Fruit fly (Drosophila melanogaster) whole organism, embryonic: ENCODE results near the gene Schip1.

ENCODE experiments used
- Aef1 ChIP-seq: fragments of 200-800 bp; sonication (Bioruptor generic); IDR thresholded peaks from 3 replicates; pipeline ENCODE4 v1.3.6; 2022; ENCODE audit warnings: missing biosample characterization, missing genetic modification characterization
- Awh ChIP-seq: fragments of 200-800 bp; sonication (Bioruptor generic); IDR thresholded peaks from 2 replicates; pipeline ENCODE4, ENCODE4 v1.3.6; 2022; ENCODE audit warnings: missing biosample characterization, missing genetic modification characterization
- CG13424 ChIP-seq: fragments of 200-800 bp; sonication (Bioruptor generic); optimal IDR thresholded peaks from 2 replicates; lab custom pipeline; 2019; ENCODE audit warnings: missing biosample characterization, mild to moderate bottlenecking, missing genetic modification characterization, moderate library complexity
- CG13624 ChIP-seq: fragments of 200-800 bp; sonication (Bioruptor generic); optimal IDR thresholded peaks from 2 replicates; lab custom pipeline; 2016; ENCODE audit warnings: missing biosample characterization, missing genetic modification characterization
- CG13775 ChIP-seq: fragments of 200-800 bp; sonication (Bioruptor generic); optimal IDR thresholded peaks from 3 replicates; lab custom pipeline; 2017; ENCODE audit warnings: missing biosample characterization, mild to moderate bottlenecking, missing genetic modification characterization
- CG14014 ChIP-seq: fragments of 200-800 bp; sonication (Bioruptor generic); IDR thresholded peaks from 2 replicates; pipeline ENCODE4 v1.3.6; 2022; ENCODE audit warnings: missing biosample characterization, missing genetic modification characterization
- CG14441 ChIP-seq: fragments of 200-800 bp; sonication (Bioruptor generic); IDR thresholded peaks from 2 replicates; pipeline ENCODE4 v1.3.6; 2022; ENCODE audit warnings: missing biosample characterization, missing genetic modification characterization
- CG16813 ChIP-seq: fragments of 200-800 bp; sonication (Bioruptor generic); IDR thresholded peaks from 3 replicates; pipeline ENCODE4 v1.3.6; 2022; ENCODE audit warnings: missing biosample characterization, missing genetic modification characterization; ENCODE audit not compliant: partially characterized antibody
- CG17802 ChIP-seq: fragments of 200-800 bp; sonication (Bioruptor generic); optimal IDR thresholded peaks from 2 replicates; lab custom pipeline; 2018; ENCODE audit warnings: missing biosample characterization, mild to moderate bottlenecking, missing genetic modification characterization, moderate library complexity
- CG31441 ChIP-seq: fragments of 200-800 bp; sonication (Bioruptor generic); IDR thresholded peaks from 2 replicates; pipeline ENCODE4 v1.3.6; 2022; ENCODE audit warnings: missing biosample characterization, missing genetic modification characterization
- CG3163 ChIP-seq: fragments of 200-800 bp; sonication (Bioruptor generic); optimal IDR thresholded peaks from 3 replicates; lab custom pipeline; 2016; ENCODE audit warnings: missing biosample characterization, missing genetic modification characterization
- CG32767 ChIP-seq: fragments of 200-800 bp; sonication (Bioruptor generic); IDR thresholded peaks from 2 replicates; pipeline ENCODE4 v1.3.6; 2022; ENCODE audit warnings: missing biosample characterization, missing genetic modification characterization
- CG3407 ChIP-seq: fragments of 200-800 bp; sonication (Bioruptor generic); optimal IDR thresholded peaks from 2 replicates; lab custom pipeline; 2018; ENCODE audit warnings: missing biosample characterization, mild to moderate bottlenecking, missing genetic modification characterization
- CG34422 ChIP-seq: fragments of 200-800 bp; sonication (Bioruptor generic); IDR thresholded peaks from 3 replicates; pipeline ENCODE4 v1.3.6; 2022; ENCODE audit warnings: missing biosample characterization, missing genetic modification characterization
- CG7372 ChIP-seq: fragments of 200-800 bp; sonication (Bioruptor generic); IDR thresholded peaks from 2 replicates; pipeline ENCODE4 v1.3.6; 2022; ENCODE audit warnings: missing biosample characterization, missing genetic modification characterization
- CG8359 ChIP-seq: fragments of 200-800 bp; sonication (Bioruptor generic); optimal IDR thresholded peaks from 2 replicates; lab custom pipeline; 2017; ENCODE audit warnings: missing biosample characterization, mild to moderate bottlenecking, missing genetic modification characterization, borderline replicate concordance
- CG8388 ChIP-seq: fragments of 200-800 bp; sonication (Bioruptor generic); optimal IDR thresholded peaks from 2 replicates; lab custom pipeline; 2019; ENCODE audit warnings: missing biosample characterization, mild to moderate bottlenecking, missing genetic modification characterization, moderate library complexity
- CG8944 ChIP-seq: fragments of 200-800 bp; sonication (Bioruptor generic); optimal IDR thresholded peaks from 3 replicates; lab custom pipeline; 2016; ENCODE audit warnings: missing biosample characterization, missing genetic modification characterization
- CG9437 ChIP-seq: fragments of 200-800 bp; sonication (Bioruptor generic); optimal IDR thresholded peaks from 2 replicates; lab custom pipeline; 2018; ENCODE audit warnings: missing biosample characterization, mild to moderate bottlenecking, missing genetic modification characterization
- CTCF ChIP-seq: fragments of 200-800 bp; sonication (Bioruptor generic); optimal IDR thresholded peaks from 2 replicates; lab custom pipeline; 2017; ENCODE audit warnings: missing biosample characterization, mild to moderate bottlenecking, missing genetic modification characterization, moderate library complexity
- Dll ChIP-seq: fragments of 200-800 bp; sonication (Bioruptor generic); IDR thresholded peaks from 4 replicates; pipeline ENCODE4 v1.3.6; 2022; ENCODE audit warnings: missing biosample characterization, missing genetic modification characterization; ENCODE audit not compliant: partially characterized antibody
- Ets65A ChIP-seq: fragments of 200-800 bp; sonication (Bioruptor generic); peaks from one replicate; lab custom pipeline; 2016; ENCODE audit warnings: missing biosample characterization, missing genetic modification characterization
- Fer3 ChIP-seq: fragments of 200-800 bp; sonication (Bioruptor generic); optimal IDR thresholded peaks from 2 replicates; lab custom pipeline; 2018; ENCODE audit warnings: missing biosample characterization, mild to moderate bottlenecking, missing genetic modification characterization, moderate library complexity
- HLH54F ChIP-seq: fragments of 200-800 bp; sonication (Bioruptor generic); optimal IDR thresholded peaks from 3 replicates; lab custom pipeline; 2016; ENCODE audit warnings: missing biosample characterization, missing genetic modification characterization
- Hand ChIP-seq: fragments of 200-800 bp; sonication (Bioruptor generic); optimal IDR thresholded peaks from 2 replicates; lab custom pipeline; 2017; ENCODE audit warnings: mild to moderate bottlenecking, missing biosample characterization, missing genetic modification reagents, missing genetic modification characterization
- Hey ChIP-seq: fragments of 200-800 bp; sonication (Bioruptor generic); optimal IDR thresholded peaks from 3 replicates; lab custom pipeline; 2018; ENCODE audit warnings: missing biosample characterization, mild to moderate bottlenecking, missing genetic modification characterization
- Hr78 ChIP-seq, 2 experiments: fragments of 200-800 bp in 1 of 2; fragments of >200 bp in 1 of 2; sonication (Bioruptor generic) in 1 of 2; optimal IDR thresholded peaks; 2 replicates each; lab custom pipeline; 2017 to 2019; ENCODE audit warnings: missing biosample characterization in 2 of 2, missing genetic modification characterization in 2 of 2, mild to moderate bottlenecking in 1 of 2, moderate library complexity in 1 of 2
- Lhr ChIP-seq: fragments of 200-800 bp; sonication (Bioruptor generic); optimal IDR thresholded peaks from 3 replicates; lab custom pipeline; 2017; ENCODE audit warnings: mild to moderate bottlenecking, missing biosample characterization, missing genetic modification reagents, missing genetic modification characterization
- MBD-R2 ChIP-seq: fragments of 200-800 bp; sonication (Bioruptor generic); IDR thresholded peaks from 2 replicates; pipeline ENCODE4 v1.3.6; 2022; ENCODE audit warnings: missing biosample characterization, missing genetic modification characterization
- Max ChIP-seq: fragments of 200-800 bp; sonication (Bioruptor generic); optimal IDR thresholded peaks from 2 replicates; lab custom pipeline; 2016; ENCODE audit warnings: missing biosample characterization, mild to moderate bottlenecking, missing genetic modification characterization
- Meics ChIP-seq: fragments of 200-800 bp; sonication (Bioruptor generic); optimal IDR thresholded peaks from 2 replicates; lab custom pipeline; 2017; ENCODE audit warnings: missing biosample characterization, mild to moderate bottlenecking, missing genetic modification characterization
- Optix ChIP-seq: fragments of 200-800 bp; sonication (Bioruptor generic); IDR thresholded peaks from 3 replicates; pipeline ENCODE4 v1.3.6; 2022; ENCODE audit warnings: missing biosample characterization, missing genetic modification characterization
- Sry-δ ChIP-seq: fragments of 200-800 bp; sonication (Bioruptor generic); optimal IDR thresholded peaks from 2 replicates; lab custom pipeline; 2016; ENCODE audit warnings: missing biosample characterization, missing genetic modification characterization
- ap ChIP-seq: fragments of 200-800 bp; sonication (Bioruptor generic); IDR thresholded peaks from 2 replicates; pipeline ENCODE4 v1.3.6; 2022; ENCODE audit warnings: missing biosample characterization, missing genetic modification characterization
- bab2 ChIP-seq: fragments of 200-800 bp; sonication (Bioruptor generic); optimal IDR thresholded peaks from 2 replicates; lab custom pipeline; 2016; ENCODE audit warnings: missing biosample characterization, missing genetic modification characterization
- cwo ChIP-seq: fragments of 200-800 bp; sonication (Bioruptor generic); optimal IDR thresholded peaks from 3 replicates; lab custom pipeline; 2017; ENCODE audit warnings: missing biosample characterization, missing genetic modification characterization, mild to moderate bottlenecking, moderate library complexity, missing genetic modification reagents
- da ChIP-seq: fragments of 200-800 bp; sonication (Bioruptor generic); optimal IDR thresholded peaks from 2 replicates; lab custom pipeline; 2016; ENCODE audit warnings: missing biosample characterization, missing genetic modification characterization
- dysf ChIP-seq: fragments of 200-800 bp; sonication (Bioruptor generic); IDR thresholded peaks from 3 replicates; pipeline ENCODE4 v1.3.6; 2022; ENCODE audit warnings: missing biosample characterization, missing genetic modification characterization
- fd102C ChIP-seq: fragments of 200-800 bp; sonication (Bioruptor generic); optimal IDR thresholded peaks from 2 replicates; lab custom pipeline; 2018; ENCODE audit warnings: missing biosample characterization, mild to moderate bottlenecking, missing genetic modification characterization, moderate library complexity
- grau ChIP-seq: fragments of 200-800 bp; optimal IDR thresholded peaks from 3 replicates; lab custom pipeline; 2019; ENCODE audit warnings: missing biosample characterization, mild to moderate bottlenecking, missing genetic modification characterization, moderate library complexity
- hth ChIP-seq: fragments of >200 bp; optimal IDR thresholded peaks from 2 replicates; lab custom pipeline; 2017; ENCODE audit warnings: inconsistent platforms
- klu ChIP-seq: fragments of 200-800 bp; sonication (Bioruptor generic); IDR thresholded peaks from 2 replicates; pipeline ENCODE4 v1.3.6; 2022; ENCODE audit warnings: missing biosample characterization, missing genetic modification characterization
- nom ChIP-seq: fragments of 200-800 bp; sonication (Bioruptor generic); optimal IDR thresholded peaks from 2 replicates; lab custom pipeline; 2017; ENCODE audit warnings: missing biosample characterization, missing genetic modification characterization, mild to moderate bottlenecking, moderate library complexity, missing genetic modification reagents
- odd ChIP-seq: fragments of 200-800 bp; sonication (Bioruptor generic); optimal IDR thresholded peaks from 2 replicates; lab custom pipeline; 2017; ENCODE audit warnings: missing biosample characterization, mild to moderate bottlenecking, missing genetic modification characterization
- pzg ChIP-seq: fragments of 200-800 bp; sonication (Bioruptor generic); optimal IDR thresholded peaks from 3 replicates; lab custom pipeline; 2018; ENCODE audit warnings: missing biosample characterization, mild to moderate bottlenecking, missing genetic modification characterization, moderate library complexity
- sc ChIP-seq, 3 experiments: fragments of >200 bp in 2 of 3; fragments of 200-800 bp in 1 of 3; sonication (Bioruptor generic) in 1 of 3; optimal IDR thresholded peaks; 2 replicates in 2 of 3; 3 replicates in 1 of 3; lab custom pipeline; 2017; ENCODE audit warnings: mild to moderate bottlenecking in 1 of 3, missing biosample characterization in 1 of 3, missing genetic modification characterization in 1 of 3, missing genetic modification reagents in 1 of 3
- slou ChIP-seq: fragments of 200-800 bp; sonication (Bioruptor generic); optimal IDR thresholded peaks from 3 replicates; lab custom pipeline; 2016; ENCODE audit warnings: missing biosample characterization, missing genetic modification characterization
- tgo ChIP-seq: fragments of 200-800 bp; sonication (Bioruptor generic); IDR thresholded peaks from 3 replicates; pipeline ENCODE4 v1.3.6; 2022; ENCODE audit warnings: missing biosample characterization, missing genetic modification characterization
- toy ChIP-seq: fragments of 200-800 bp; sonication (Bioruptor generic); IDR thresholded peaks from 2 replicates; pipeline ENCODE4 v1.3.6; 2022; ENCODE audit warnings: missing biosample characterization, missing genetic modification characterization

The Schip1 gene

dm6 chr2L:10375464-10376236, 44.7 kb upstream of the Schip1 start, which contains the start of the genes CG33303 and dpr19 (continued):
- TF ChIP-seq fd102C (GFP tag; lab: Kevin White, UChicago) = no peak
- TF ChIP-seq CG17802 (tag; lab: Kevin White, UChicago) = peak; percentile 18
- peak; percentile 67 for TF ChIP-seq ap (GFP tag; lab: Robert Waterston, UW)
- TF ChIP-seq CTCF = peak; percentile 15
- TF ChIP-seq CG13624 = no peak
- TF ChIP-seq nom (GFP tag; lab: Kevin White, UChicago) = peak; percentile 32
- no peak for TF ChIP-seq Optix (GFP tag; lab: Robert Waterston, UW)
- TF ChIP-seq Fer3 (tag; lab: Kevin White, UChicago) = peak; percentile 71
- peak; percentile 53 for TF ChIP-seq CG7372 (GFP tag; lab: Robert Waterston, UW)
- TF ChIP-seq CG8388 (GFP tag; lab: Kevin White, UChicago) = peak; percentile 86
- peak; percentile 63 for TF ChIP-seq CG3407 (GFP tag; lab: Kevin White, UChicago)
- peak; percentile 75 for TF ChIP-seq CG9437 (GFP tag; lab: Kevin White, UChicago)
- peak; percentile 80 for TF ChIP-seq Meics
- TF ChIP-seq Ets65A (GFP tag; lab: Kevin White, UChicago) = no peak
- TF ChIP-seq grau = peak; percentile 85
- TF ChIP-seq Max = peak; percentile 16
- TF ChIP-seq CG13424 (tag; lab: Kevin White, UChicago) = peak; percentile 89
- TF ChIP-seq Hey (tag; lab: Kevin White, UChicago) = no peak
- no peak for TF ChIP-seq CG14441 (GFP tag; lab: Robert Waterston, UW)
- TF ChIP-seq klu (GFP tag; lab: Robert Waterston, UW) = no peak
- peak; percentile 53 for TF ChIP-seq odd (GFP tag; lab: Kevin White, UChicago)
- no peak for TF ChIP-seq CG8944 (GFP tag; lab: Kevin White, UChicago)
- peak; percentile 71; the same call in 1 of the 3 replicates for TF ChIP-seq dysf (GFP tag; lab: Robert Waterston, UW)
- peak; percentile 59 for TF ChIP-seq pzg
- TF ChIP-seq CG8359 (GFP tag; lab: Kevin White, UChicago) = peak; percentile 9
- no peak for TF ChIP-seq sc (optimal IDR thresholded peaks at IDR 0.05; lab: Kevin White, UChicago)
- peak; percentile 33 for TF ChIP-seq sc (GFP tag; optimal IDR thresholded peaks at IDR 0.05; lab: Kevin White, UChicago)
- no peak; the same call in 2 of the 3 replicates for TF ChIP-seq Aef1 (GFP tag; lab: Robert Waterston, UW)
- TF ChIP-seq CG16813 = no peak
- TF ChIP-seq Sry-δ (GFP tag; lab: Kevin White, UChicago) = no peak
- peak; percentile 55 for TF ChIP-seq Lhr
- peak; percentile 78 for TF ChIP-seq MBD-R2 (GFP tag; lab: Robert Waterston, UW)
- peak; percentile 31 for TF ChIP-seq Hand (GFP tag; lab: Kevin White, UChicago)
- no peak for TF ChIP-seq da
- peak; percentile 73 for TF ChIP-seq Awh (GFP tag; lab: Robert Waterston, UW)
- no peak for TF ChIP-seq HLH54F
- TF ChIP-seq CG34422 = peak; percentile 87; the same call in 2 of the 3 replicates
- TF ChIP-seq CG31441 (GFP tag; lab: Robert Waterston, UW) = peak; percentile 94
- peak; percentile 71 for TF ChIP-seq CG13775 (GFP tag; lab: Kevin White, UChicago)
- no peak for TF ChIP-seq hth (lab: Kevin White, UChicago)
- TF ChIP-seq Hr78 (GFP tag; optimal IDR thresholded peaks at IDR 0.05; lab: Kevin White, UChicago) = no peak
- TF ChIP-seq CG32767 (GFP tag; lab: Robert Waterston, UW) = peak; percentile 73; the same call in 1 of the 2 replicates
- no peak for TF ChIP-seq bab2 (GFP tag; lab: Kevin White, UChicago)
- TF ChIP-seq CG14014 = peak; percentile 34; the same call in 1 of the 2 replicates
- peak; percentile 38; the same call in 1 of the 4 replicates for TF ChIP-seq Dll (GFP tag; lab: Robert Waterston, UW)
- TF ChIP-seq toy (GFP tag; lab: Robert Waterston, UW) = no peak
- TF ChIP-seq CG3163 (GFP tag; lab: Kevin White, UChicago) = no peak
- peak; percentile 20 for TF ChIP-seq slou (GFP tag; lab: Kevin White, UChicago)
- TF ChIP-seq tgo = peak; percentile 66; the same call in 2 of the 3 replicates
- peak; percentile 62 for TF ChIP-seq cwo (GFP tag; lab: Kevin White, UChicago)
